Worm (Caenorhabditis elegans) whole organism, early embryonic: ENCODE results near the gene F26C11.4.
A peak's percentile ranks its signal among the peaks of the same experiment; 100 is the strongest.

ENCODE experiments used
- B0310.2 ChIP-seq: sonication (generic microtip); optimal IDR thresholded peaks from 2 replicates; lab custom pipeline; 2016; ENCODE audit warnings: mild to moderate bottlenecking, missing genetic modification characterization, missing compliant biosample characterization
- F13C5.2 ChIP-seq: sonication (generic microtip); optimal IDR thresholded peaks from 2 replicates; lab custom pipeline; 2017; ENCODE audit warnings: mild to moderate bottlenecking, missing genetic modification characterization, inconsistent platforms, missing compliant biosample characterization
- aly-1 ChIP-seq: sonication (generic microtip); optimal IDR thresholded peaks from 2 replicates; lab custom pipeline; 2016; ENCODE audit warnings: missing genetic modification characterization, missing compliant biosample characterization
- ama-1 ChIP-seq: fragments of 150-350 bp; optimal IDR thresholded peaks from 2 replicates; lab custom pipeline; 2014
- ceh-13 ChIP-seq: fragments of 200-800 bp; sonication (Bioruptor generic); optimal IDR thresholded peaks from 2 replicates; lab custom pipeline; 2018; ENCODE audit warnings: mild to moderate bottlenecking, missing genetic modification characterization, missing compliant biosample characterization
- ceh-36 ChIP-seq: sonication (generic microtip); optimal IDR thresholded peaks from 2 replicates; lab custom pipeline; 2016; ENCODE audit warnings: missing genetic modification characterization, inconsistent platforms, missing compliant biosample characterization
- ets-7 ChIP-seq: sonication (generic microtip); optimal IDR thresholded peaks from 2 replicates; lab custom pipeline; 2016; ENCODE audit warnings: missing genotype, missing genetic modification characterization, missing compliant biosample characterization
- flt-1 ChIP-seq: fragments of 200-800 bp; sonication (Bioruptor generic); IDR thresholded peaks from 2 replicates; pipeline ENCODE4 v1.3.6; 2022; ENCODE audit warnings: missing genetic modification characterization, missing compliant biosample characterization
- hmbx-1 ChIP-seq: sonication (generic microtip); optimal IDR thresholded peaks from 2 replicates; lab custom pipeline; 2016; ENCODE audit warnings: mild to moderate bottlenecking, missing genetic modification characterization, missing compliant biosample characterization
- hmg-4 ChIP-seq: fragments of 200-800 bp; sonication (Bioruptor generic); optimal IDR thresholded peaks from 2 replicates; lab custom pipeline; 2018; ENCODE audit warnings: mild to moderate bottlenecking, missing genetic modification characterization, missing compliant biosample characterization
- hnd-1 ChIP-seq: sonication (generic microtip); optimal IDR thresholded peaks from 2 replicates; lab custom pipeline; 2016; ENCODE audit warnings: missing genetic modification characterization, missing compliant biosample characterization
- pes-1 ChIP-seq: fragments of 200-800 bp; sonication (Bioruptor generic); IDR thresholded peaks from 2 replicates; pipeline ENCODE4 v1.3.6; 2022; ENCODE audit warnings: missing genetic modification reagents, missing genetic modification characterization, missing compliant biosample characterization
- scrt-1 ChIP-seq: fragments of 200-800 bp; sonication (Bioruptor generic); IDR thresholded peaks from 2 replicates; pipeline ENCODE4 v1.3.6; 2022; ENCODE audit warnings: missing genetic modification characterization, missing compliant biosample characterization
- sea-1 ChIP-seq: fragments of 200-800 bp; sonication (Bioruptor generic); conservative IDR thresholded peaks from 2 replicates; pipeline ENCODE4 v1.3.6; 2022; ENCODE audit warnings: missing genetic modification characterization, missing compliant biosample characterization
- tbx-11 ChIP-seq: fragments of 200-800 bp; sonication (Bioruptor generic); IDR thresholded peaks from 2 replicates; pipeline ENCODE4 v1.3.6; 2022; ENCODE audit warnings: missing genetic modification characterization, missing compliant biosample characterization
- tbx-37 ChIP-seq: fragments of 200-800 bp; sonication (Bioruptor generic); conservative IDR thresholded peaks from 2 replicates; pipeline ENCODE4 v1.3.6; 2022; ENCODE audit warnings: missing genetic modification reagents, missing genetic modification characterization, missing compliant biosample characterization
- tra-4 ChIP-seq: sonication (generic microtip); optimal IDR thresholded peaks from 2 replicates; lab custom pipeline; 2017; ENCODE audit warnings: missing genetic modification characterization, missing compliant biosample characterization

The F26C11.4 gene

ce11 chrII:9948662-9949061, 32.6 kb upstream of the F26C11.4 start:
- TF ChIP-seq B0310.2 (tag; lab: Kevin White, UChicago), result no peak
- TF ChIP-seq ama-1 (lab: Kevin White, UChicago), result no peak
- TF ChIP-seq sea-1, result no peak
- no peak for TF ChIP-seq tbx-37 (GFP tag; lab: Robert Waterston, UW)
- TF ChIP-seq tbx-11 (GFP tag; lab: Robert Waterston, UW), result no peak
- TF ChIP-seq pes-1, result no peak
- TF ChIP-seq hnd-1 (tag; lab: Kevin White, UChicago), result no peak

- TF ChIP-seq scrt-1 (GFP tag; lab: Robert Waterston, UW) (no peak), B0310.2 (tag; lab: Kevin White, UChicago) (no peak), hmbx-1 (tag; lab: Kevin White, UChicago) (no peak)
Observed at ce11 chrII:9943837-9944236, 27.8 kb upstream of the F26C11.4 start, which contains the start of gene flad-1. flad-1 (plus strand) TSS chrII:9944137.

DNA sequence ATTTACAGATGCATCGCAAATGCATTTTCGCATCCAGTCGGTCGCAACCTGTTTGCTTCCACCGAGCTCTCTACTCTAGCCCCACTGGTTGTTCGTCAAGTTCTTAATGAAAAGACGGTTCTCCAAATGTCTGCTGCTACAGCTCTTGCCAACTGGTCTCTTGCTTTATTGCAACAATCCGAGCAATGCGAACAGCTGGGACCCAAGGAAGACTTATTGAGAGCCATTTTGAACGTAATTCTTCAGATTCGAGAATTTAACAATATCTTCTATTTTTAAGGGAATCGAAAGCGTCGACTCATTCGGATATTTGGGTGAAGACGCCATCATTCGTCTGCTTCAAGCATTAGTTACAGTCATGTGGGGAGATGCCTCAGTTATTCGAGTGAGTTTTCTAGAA, 27.2 kb upstream of the F26C11.4 start:
- TF ChIP-seq B0310.2 (tag; lab: Kevin White, UChicago) (no peak), sea-1 (no peak), ceh-36 (tag; lab: Kevin White, UChicago) (no peak), scrt-1 (GFP tag; lab: Robert Waterston, UW) (no peak), tra-4 (tag; lab: Kevin White, UChicago) (no peak), aly-1 (tag; lab: Kevin White, UChicago) (no peak), ceh-13 (GFP tag; lab: Kevin White, UChicago) (no peak), hnd-1 (tag; lab: Kevin White, UChicago) (no peak), ets-7 (no peak), pes-1 (no peak), tbx-37 (GFP tag; lab: Robert Waterston, UW) (no peak), hmbx-1 (tag; lab: Kevin White, UChicago) (no peak), tbx-11 (GFP tag; lab: Robert Waterston, UW) (no peak), hmg-4 (GFP tag; lab: Kevin White, UChicago) (no peak), flt-1 (no peak)

DNA sequence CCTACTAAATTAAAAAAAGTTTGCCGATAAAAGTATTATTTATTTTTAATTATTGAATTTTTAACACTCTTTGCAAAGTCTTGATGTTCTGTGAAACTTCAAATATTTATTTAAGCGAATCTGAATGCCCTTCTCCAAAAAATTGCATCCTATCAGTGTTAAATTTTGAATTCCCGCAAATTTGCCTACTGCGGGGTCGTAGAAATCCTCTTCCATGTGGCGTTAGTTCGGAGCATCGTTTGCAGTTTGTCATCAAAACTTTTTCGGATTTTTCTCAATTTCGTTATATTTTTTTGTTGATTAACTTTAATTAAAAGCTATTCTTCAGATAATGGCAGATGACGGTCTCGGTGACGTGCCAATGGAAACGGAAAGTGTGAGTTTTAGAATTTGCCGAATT, 24.4 kb upstream of the F26C11.4 start, which contains the start of gene ufd-3:
Gene ufd-3, plus strand, starts transcription at position 324 of the 400 bp plus-strand sequence.
- TF ChIP-seq F13C5.2 (tag; lab: Kevin White, UChicago) (peak; percentile 57), flt-1 (peak; percentile 47; the same call in 1 of the 2 replicates), tbx-37 (GFP tag; lab: Robert Waterston, UW) (peak; percentile 87), ceh-13 (GFP tag; lab: Kevin White, UChicago) (no peak)

DNA sequence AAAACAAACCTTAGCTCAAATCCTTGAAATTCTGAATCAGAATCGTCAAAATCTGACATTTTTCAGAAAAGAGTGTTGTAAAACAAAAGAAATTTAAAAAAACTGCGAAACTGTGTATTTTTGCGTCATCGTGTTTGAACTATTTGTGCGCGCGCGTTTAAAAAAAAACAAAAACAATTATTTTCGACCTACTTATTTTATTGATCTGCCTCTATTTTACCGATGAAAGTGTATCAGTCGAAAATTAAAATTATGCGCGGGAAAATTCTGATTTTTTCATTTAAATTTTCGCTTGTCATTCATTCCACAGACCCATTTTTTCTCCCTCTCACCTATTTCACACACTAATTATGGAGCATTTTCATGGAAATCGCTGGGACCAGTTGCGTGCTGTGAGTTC, 22.8 kb upstream of the F26C11.4 start, which contains the start of the genes C05C10.7 and C05C10.5:
Gene C05C10.7, minus strand, starts transcription at position 95 of the 400 bp plus-strand sequence.
Gene C05C10.5, plus strand, starts transcription at position 164 of the 400 bp plus-strand sequence.
- TF ChIP-seq ceh-36 (tag; lab: Kevin White, UChicago) (no peak), hmg-4 (GFP tag; lab: Kevin White, UChicago) (no peak), flt-1 (no peak), ceh-13 (GFP tag; lab: Kevin White, UChicago) (no peak), sea-1 (no peak), aly-1 (tag; lab: Kevin White, UChicago) (no peak), B0310.2 (tag; lab: Kevin White, UChicago) (no peak), pes-1 (no peak), scrt-1 (GFP tag; lab: Robert Waterston, UW) (no peak), tbx-37 (GFP tag; lab: Robert Waterston, UW) (no peak), hnd-1 (tag; lab: Kevin White, UChicago) (no peak), F13C5.2 (tag; lab: Kevin White, UChicago) (no peak), tbx-11 (GFP tag; lab: Robert Waterston, UW) (no peak), ama-1 (lab: Kevin White, UChicago) (no peak), hmbx-1 (tag; lab: Kevin White, UChicago) (no peak), tra-4 (tag; lab: Kevin White, UChicago) (no peak)

DNA sequence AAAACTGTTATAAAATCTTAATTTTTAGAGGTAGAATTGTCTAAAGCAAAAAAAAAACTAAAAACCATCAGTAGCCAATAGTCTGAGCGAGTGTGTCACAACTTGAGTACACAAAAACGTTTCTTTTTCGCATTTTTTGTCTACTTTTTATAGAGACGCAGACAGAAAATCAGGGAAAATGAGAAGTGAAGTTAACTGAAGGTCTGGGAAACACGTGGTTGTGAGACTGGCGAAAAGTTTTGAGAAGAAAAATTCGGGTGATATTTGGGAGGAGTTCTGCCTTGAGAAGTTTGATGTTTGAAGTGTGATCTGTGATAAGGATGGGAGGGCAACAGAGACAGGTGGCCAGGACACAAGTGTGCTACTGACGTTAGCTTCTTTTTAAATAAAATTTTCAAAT, 21.5 kb upstream of the F26C11.4 start:
- TF ChIP-seq ceh-36 (tag; lab: Kevin White, UChicago) (no peak), pes-1 (no peak), B0310.2 (tag; lab: Kevin White, UChicago) (no peak), F13C5.2 (tag; lab: Kevin White, UChicago) (no peak), tra-4 (tag; lab: Kevin White, UChicago) (no peak), tbx-37 (GFP tag; lab: Robert Waterston, UW) (no peak), ama-1 (lab: Kevin White, UChicago) (no peak)

DNA sequence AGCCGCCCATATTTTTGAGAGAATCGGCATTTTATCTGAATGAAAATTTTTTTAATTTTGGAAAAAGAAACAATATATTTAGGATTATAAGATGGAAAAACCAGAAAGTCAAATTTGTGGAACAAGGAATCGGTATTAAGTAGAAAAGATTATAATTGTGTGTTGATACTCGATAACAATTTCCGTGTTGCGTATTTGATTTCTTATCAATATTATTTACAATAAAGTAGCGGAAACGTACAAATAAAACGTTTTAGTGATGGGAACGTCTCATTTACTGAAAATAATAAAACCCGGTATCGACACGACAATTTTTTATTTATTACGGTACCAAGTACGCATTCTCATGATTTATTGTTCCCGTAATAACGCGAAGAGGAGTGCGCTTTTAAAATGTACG, 20.8 kb upstream of the F26C11.4 start, which contains the start of gene C05C10.3:
Gene C05C10.3, minus strand, starts transcription at position 35 of the 400 bp plus-strand sequence.
- TF ChIP-seq flt-1, result no peak
- no peak for TF ChIP-seq aly-1 (tag; lab: Kevin White, UChicago)
- TF ChIP-seq tbx-11 (GFP tag; lab: Robert Waterston, UW), result no peak
- TF ChIP-seq F13C5.2 (tag; lab: Kevin White, UChicago), result no peak
- no peak for TF ChIP-seq tbx-37 (GFP tag; lab: Robert Waterston, UW)
- no peak for TF ChIP-seq scrt-1 (GFP tag; lab: Robert Waterston, UW)
- no peak for TF ChIP-seq sea-1

DNA sequence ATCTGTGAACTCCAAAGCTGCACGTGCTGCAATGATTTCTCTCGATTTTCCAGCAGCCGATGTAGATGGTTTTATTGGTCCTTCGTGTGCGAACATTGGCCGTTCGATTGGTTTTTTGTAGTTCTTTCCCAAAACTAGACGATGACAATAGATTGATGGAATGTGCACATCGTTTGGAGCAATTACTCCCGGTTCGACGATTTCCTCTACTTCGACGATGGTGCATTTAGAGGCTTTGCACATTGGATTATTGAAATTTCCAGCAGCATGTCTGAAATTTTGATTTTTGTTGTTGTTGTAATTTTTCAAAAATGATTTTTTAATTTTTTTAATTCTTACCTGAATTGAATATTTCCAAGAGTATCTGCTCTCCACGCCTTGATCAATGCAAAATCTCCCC, 19.6 kb upstream of the F26C11.4 start:
- TF ChIP-seq ets-7 (no peak), tbx-37 (GFP tag; lab: Robert Waterston, UW) (no peak), pes-1 (no peak), tra-4 (tag; lab: Kevin White, UChicago) (no peak), sea-1 (no peak), tbx-11 (GFP tag; lab: Robert Waterston, UW) (no peak), B0310.2 (tag; lab: Kevin White, UChicago) (no peak), flt-1 (no peak), F13C5.2 (tag; lab: Kevin White, UChicago) (no peak), ceh-13 (GFP tag; lab: Kevin White, UChicago) (no peak), hmg-4 (GFP tag; lab: Kevin White, UChicago) (no peak), aly-1 (tag; lab: Kevin White, UChicago) (no peak), hnd-1 (tag; lab: Kevin White, UChicago) (no peak), hmbx-1 (tag; lab: Kevin White, UChicago) (no peak), scrt-1 (GFP tag; lab: Robert Waterston, UW) (no peak), ama-1 (lab: Kevin White, UChicago) (no peak)
